Worm (Caenorhabditis elegans): ENCODE results near the gene F17E9.18.
"Not testable (repeated sequence)": the region's sequence is repeated elsewhere in the genome, so short reads cannot be mapped to it uniquely, and the experiment has no call there.

The F17E9.18 gene

ce11 chrIV:8354572-8354971 is 7.6 kb upstream of the F17E9.18 start, which contains the start of gene F17E9.3:
F17E9.3 (plus strand) TSS chrIV:8354872.
- TF ChIP-seq mec-3 (tag; optimal IDR thresholded peaks at IDR 0.05; ENCODE audit: borderline replicate concordance) (no peak), fax-1 (tag; optimal IDR thresholded peaks at IDR 0.05) (no peak), pat-9 (tag; optimal IDR thresholded peaks at IDR 0.05) (no peak), hlh-15 (tag; optimal IDR thresholded peaks at IDR 0.05) (no peak)

- TF ChIP-seq eyg-1 (tag; optimal IDR thresholded peaks at IDR 0.05); dmd-4 (tag; optimal IDR thresholded peaks at IDR 0.05; ENCODE audit: borderline replicate concordance); ceh-31 (tag; optimal IDR thresholded peaks at IDR 0.05): not testable (repeated sequence)
These were observed 5.1 kb upstream of the F17E9.18 start, which contains the start of gene F17E9.16 for ce11 chrIV:8352036-8352435. F17E9.16 (plus strand) TSS chrIV:8352336.

DNA sequence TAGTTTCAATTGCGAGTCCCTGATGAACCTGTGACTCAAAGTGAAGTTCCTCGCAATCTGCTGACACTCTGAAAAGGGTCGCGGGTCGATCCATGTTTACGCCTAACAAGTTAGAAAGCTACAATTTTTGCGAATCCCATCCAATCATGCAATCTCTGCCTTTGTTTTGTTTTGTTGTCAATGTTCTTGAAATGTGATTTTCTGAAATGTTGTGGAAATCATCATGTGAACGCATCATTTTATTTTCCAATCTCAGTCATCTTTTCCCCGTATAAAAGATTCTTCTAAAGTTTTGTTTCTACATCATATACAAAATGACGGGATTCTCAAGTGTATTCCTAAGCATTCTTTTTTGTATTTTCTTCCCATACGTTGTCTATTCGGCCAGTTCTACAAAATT is 1.1 kb upstream of the F17E9.18 start, which contains the start of gene F17E9.4:
Gene F17E9.4, plus strand, starts transcription at position 301 of the 400 bp plus-strand sequence.
- no peak for TF ChIP-seq elt-4 (tag; optimal IDR thresholded peaks at IDR 0.05)
- TF ChIP-seq tbx-2 (tag; optimal IDR thresholded peaks at IDR 0.05): no peak
- TF ChIP-seq pat-9 (tag; optimal IDR thresholded peaks at IDR 0.05): no peak
- no peak for TF ChIP-seq pha-2 (tag; optimal IDR thresholded peaks at IDR 0.05)
- no peak for TF ChIP-seq ceh-19 (GFP tag; optimal IDR thresholded peaks at IDR 0.05)
- no peak for TF ChIP-seq ets-4 (tag; optimal IDR thresholded peaks at IDR 0.05)
- no peak for TF ChIP-seq lim-6 (tag; optimal IDR thresholded peaks at IDR 0.05)
- no peak for TF ChIP-seq npax-4 (tag; optimal IDR thresholded peaks at IDR 0.05)

DNA sequence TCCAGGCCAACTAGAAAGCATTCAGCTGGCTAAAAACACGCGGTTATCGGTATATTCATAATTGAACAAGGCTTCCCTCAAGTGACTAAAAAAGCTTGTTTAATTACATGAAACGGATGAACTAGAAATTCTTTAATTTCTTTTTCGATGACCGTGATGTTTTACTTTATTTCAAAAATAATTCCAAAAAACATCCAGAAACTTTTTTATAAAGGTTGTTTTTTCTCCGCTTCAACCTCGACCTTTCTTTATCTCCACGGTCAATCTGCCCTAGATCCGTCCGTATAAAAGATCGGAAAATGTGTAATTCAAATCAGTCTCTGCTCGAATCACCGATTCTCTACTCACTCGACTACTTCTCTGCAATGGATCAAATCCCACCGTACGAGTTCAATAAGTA is 1.4 kb downstream of the F17E9.18 start, which contains the start of gene F17E9.5:
Gene F17E9.5, plus strand, starts transcription at position 301 of the 400 bp plus-strand sequence.
- TF ChIP-seq dve-1 (tag; optimal IDR thresholded peaks at IDR 0.05): no peak

DNA sequence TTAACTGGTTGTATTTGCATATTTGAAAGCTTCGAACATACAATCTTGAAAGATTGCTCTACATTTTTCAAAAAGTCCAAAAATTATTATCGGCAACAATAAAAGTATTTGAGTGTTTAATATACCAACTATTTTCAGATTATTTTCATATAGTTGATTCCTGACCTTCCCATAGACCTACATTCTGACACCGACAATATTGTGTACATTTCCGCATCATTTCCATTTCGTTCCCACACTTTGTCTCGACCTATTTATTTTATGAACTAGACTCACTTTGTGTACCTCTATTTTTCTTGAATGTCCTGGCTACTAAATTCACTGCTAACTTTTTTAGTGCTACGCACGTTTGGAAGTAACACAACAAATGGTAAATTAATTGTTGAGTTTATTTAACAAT is 4.6 kb downstream of the F17E9.18 start, which contains the start of gene lgc-5:
Gene lgc-5, plus strand, starts transcription at position 301 of the 400 bp plus-strand sequence.
- TF ChIP-seq pqm-1 (tag; optimal IDR thresholded peaks at IDR 0.05): no peak
- TF ChIP-seq ceh-34 (tag; optimal IDR thresholded peaks at IDR 0.05): no peak
- TF ChIP-seq lin-11 (tag; optimal IDR thresholded peaks at IDR 0.05): no peak
- no peak for TF ChIP-seq che-1 (tag; optimal IDR thresholded peaks at IDR 0.05)
- TF ChIP-seq ceh-22 (tag; optimal IDR thresholded peaks at IDR 0.05): no peak
- no peak for TF ChIP-seq ceh-24 (tag; optimal IDR thresholded peaks at IDR 0.05)
- TF ChIP-seq elt-4 (tag; optimal IDR thresholded peaks at IDR 0.05): no peak

DNA sequence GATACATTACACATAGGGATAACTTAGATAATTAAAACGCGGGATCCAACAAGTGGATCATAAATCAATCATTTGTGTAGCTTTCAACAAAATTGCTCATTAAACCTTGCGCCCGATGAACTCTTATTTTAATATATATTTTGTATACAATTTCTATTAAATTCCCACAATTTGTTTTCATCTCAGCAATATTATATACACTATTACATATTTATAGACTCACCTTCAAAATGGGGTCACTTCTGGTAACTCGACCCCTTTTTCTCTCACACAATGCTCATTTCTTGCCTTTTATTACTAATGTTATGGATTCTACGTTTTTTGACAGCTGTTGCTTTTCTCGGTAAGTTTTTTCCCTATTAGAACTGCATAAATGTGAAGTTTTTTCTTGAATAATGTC is 7.3 kb downstream of the F17E9.18 start, which contains the start of gene lgc-6:
Gene lgc-6, plus strand, starts transcription at position 301 of the 400 bp plus-strand sequence.
- TF ChIP-seq elt-4 (tag; optimal IDR thresholded peaks at IDR 0.05) (no peak), unc-3 (GFP tag; conservative IDR thresholded peaks at IDR 0.05) (no peak), unc-3 (tag; optimal IDR thresholded peaks at IDR 0.05) (no peak), npax-4 (tag; optimal IDR thresholded peaks at IDR 0.05) (no peak), che-1 (tag; optimal IDR thresholded peaks at IDR 0.05) (no peak), ceh-31 (tag; optimal IDR thresholded peaks at IDR 0.05) (no peak), nfya-1 (tag; optimal IDR thresholded peaks at IDR 0.05) (no peak), nhr-11 (tag; optimal IDR thresholded peaks at IDR 0.05) (no peak), dve-1 (tag; optimal IDR thresholded peaks at IDR 0.05) (no peak), ahr-1 (tag; optimal IDR thresholded peaks at IDR 0.05) (no peak), sox-2 (GFP tag; IDR thresholded peaks at IDR 0.05) (no peak)

ce11 chrIV:8333988-8334863 is 12.7 kb downstream of the F17E9.18 start, which contains the start of gene his-32:
his-32 (plus strand) TSS chrIV:8334305.
- TF ChIP-seq ama-1 (optimal IDR thresholded peaks at IDR 0.05) (peak; percentile 89), ceh-9 (tag; optimal IDR thresholded peaks at IDR 0.05) (no peak), lim-6 (tag; optimal IDR thresholded peaks at IDR 0.05) (no peak), pat-9 (tag; optimal IDR thresholded peaks at IDR 0.05) (peak; percentile 41), ceh-34 (tag; optimal IDR thresholded peaks at IDR 0.05) (peak; percentile 85), zip-5 (tag; optimal IDR thresholded peaks at IDR 0.05) (no peak), madf-2 (tag; optimal IDR thresholded peaks at IDR 0.05) (no peak), C08G9.2 (tag; optimal IDR thresholded peaks at IDR 0.05) (peak; percentile 24), dve-1 (tag; optimal IDR thresholded peaks at IDR 0.05) (peak; percentile 34), ets-4 (tag; optimal IDR thresholded peaks at IDR 0.05) (no peak), elt-2 (tag; optimal IDR thresholded peaks at IDR 0.05) (peak; percentile 43), pros-1 (tag; optimal IDR thresholded peaks at IDR 0.05) (peak; percentile 5), rnt-1 (tag; optimal IDR thresholded peaks at IDR 0.05) (peak; percentile 34), K02D7.2 (tag; optimal IDR thresholded peaks at IDR 0.05) (no peak), nfya-1 (tag; optimal IDR thresholded peaks at IDR 0.05) (peak; percentile 75), pha-2 (tag; optimal IDR thresholded peaks at IDR 0.05) (peak; percentile 35), che-1 (tag; optimal IDR thresholded peaks at IDR 0.05) (no peak), fkh-6 (tag; optimal IDR thresholded peaks at IDR 0.05) (peak; percentile 26), hlh-30 (tag; optimal IDR thresholded peaks at IDR 0.05; ENCODE audit: insufficient read depth) (peak; percentile 83)

All from whole organism, late embryonic.